Fruit fly (Drosophila melanogaster) whole organism, embryonic: ENCODE results near the gene Est-P.

ENCODE experiments used
- ATbp ChIP-seq: fragments of 200-800 bp; sonication (Bioruptor generic); optimal IDR thresholded peaks from 2 replicates; lab custom pipeline; 2017; ENCODE audit warnings: missing biosample characterization, mild to moderate bottlenecking, missing genetic modification characterization, missing genetic modification reagents
- Abd-B ChIP-seq: fragments of 200-800 bp; sonication (Bioruptor generic); optimal IDR thresholded peaks from 2 replicates; lab custom pipeline; 2018; ENCODE audit warnings: missing biosample characterization, mild to moderate bottlenecking, missing genetic modification characterization, moderate library complexity
- Adf1 ChIP-seq: fragments of 200-800 bp; sonication (Bioruptor generic); IDR thresholded peaks from 2 replicates; pipeline ENCODE4 v1.3.6; 2022; ENCODE audit warnings: missing biosample characterization, missing genetic modification characterization
- Awh ChIP-seq: fragments of 200-800 bp; sonication (Bioruptor generic); IDR thresholded peaks from 2 replicates; pipeline ENCODE4, ENCODE4 v1.3.6; 2022; ENCODE audit warnings: missing biosample characterization, missing genetic modification characterization
- CG10209 ChIP-seq: fragments of 200-800 bp; sonication (Bioruptor generic); optimal IDR thresholded peaks from 3 replicates; lab custom pipeline; 2017; ENCODE audit warnings: missing biosample characterization, mild to moderate bottlenecking, missing genetic modification characterization, missing genetic modification reagents
- CG12299 ChIP-seq: fragments of 200-800 bp; sonication (Bioruptor generic); optimal IDR thresholded peaks from 2 replicates; lab custom pipeline; 2018; ENCODE audit warnings: missing biosample characterization, mild to moderate bottlenecking, missing genetic modification characterization
- CG14667 ChIP-seq: fragments of 200-800 bp; sonication (Bioruptor generic); IDR thresholded peaks from 2 replicates; pipeline ENCODE4 v1.3.6; 2022; ENCODE audit warnings: missing biosample characterization, missing genetic modification characterization
- CG15073 ChIP-seq: fragments of 200-800 bp; sonication (Bioruptor generic); optimal IDR thresholded peaks from 2 replicates; lab custom pipeline; 2016; ENCODE audit warnings: missing biosample characterization, missing genetic modification characterization
- CG17328 ChIP-seq: fragments of 200-800 bp; sonication (Bioruptor generic); IDR thresholded peaks from 2 replicates; pipeline ENCODE4 v1.3.6; 2022; ENCODE audit warnings: missing biosample characterization, missing genetic modification characterization
- CG2678 ChIP-seq: fragments of 200-800 bp; sonication (Bioruptor generic); optimal IDR thresholded peaks from 3 replicates; lab custom pipeline; 2019; ENCODE audit warnings: missing biosample characterization, mild to moderate bottlenecking, missing genetic modification characterization, moderate library complexity
- CG33557 ChIP-seq: fragments of 200-800 bp; sonication (Bioruptor generic); optimal IDR thresholded peaks from 2 replicates; lab custom pipeline; 2019; ENCODE audit warnings: missing biosample characterization, mild to moderate bottlenecking, missing genetic modification characterization, moderate library complexity
- CG4282 ChIP-seq: fragments of 200-800 bp; sonication (Bioruptor generic); optimal IDR thresholded peaks from 2 replicates; lab custom pipeline; 2016; ENCODE audit warnings: missing biosample characterization, missing genetic modification characterization
- CG6683 ChIP-seq: fragments of 200-800 bp; sonication (Bioruptor generic); optimal IDR thresholded peaks from 2 replicates; lab custom pipeline; 2017; ENCODE audit warnings: missing biosample characterization, mild to moderate bottlenecking, missing genetic modification characterization, missing genetic modification reagents
- CG6791 ChIP-seq: fragments of 200-800 bp; sonication (Bioruptor generic); IDR thresholded peaks from 3 replicates; pipeline ENCODE4 v1.3.6; 2022; ENCODE audit warnings: missing biosample characterization, missing genetic modification characterization; ENCODE audit not compliant: partially characterized antibody
- CG9817 ChIP-seq: fragments of 200-800 bp; sonication (Bioruptor generic); optimal IDR thresholded peaks from 2 replicates; lab custom pipeline; 2018; ENCODE audit warnings: missing biosample characterization, mild to moderate bottlenecking, missing genetic modification characterization, moderate library complexity
- CG9876 ChIP-seq: fragments of 200-800 bp; sonication (Bioruptor generic); optimal IDR thresholded peaks from 2 replicates; lab custom pipeline; 2016; ENCODE audit warnings: missing biosample characterization, missing genetic modification characterization
- CTCF ChIP-seq: fragments of 200-800 bp; sonication (Bioruptor generic); optimal IDR thresholded peaks from 2 replicates; lab custom pipeline; 2017; ENCODE audit warnings: missing biosample characterization, mild to moderate bottlenecking, missing genetic modification characterization, moderate library complexity
- CoRest ChIP-seq: fragments of 200-800 bp; sonication (Bioruptor generic); optimal IDR thresholded peaks from 3 replicates; lab custom pipeline; 2018; ENCODE audit warnings: missing biosample characterization, mild to moderate bottlenecking, missing genetic modification characterization, moderate library complexity
- Dll ChIP-seq: fragments of 200-800 bp; sonication (Bioruptor generic); IDR thresholded peaks from 4 replicates; pipeline ENCODE4 v1.3.6; 2022; ENCODE audit warnings: missing biosample characterization, missing genetic modification characterization; ENCODE audit not compliant: partially characterized antibody
- E2f2 ChIP-seq: fragments of 200-800 bp; sonication (Bioruptor generic); IDR thresholded peaks from 2 replicates; pipeline ENCODE4 v1.3.6; 2022; ENCODE audit warnings: missing biosample characterization, missing genetic modification characterization
- Elba2 ChIP-seq: fragments of 200-800 bp; sonication (Bioruptor generic); optimal IDR thresholded peaks from 3 replicates; lab custom pipeline; 2016; ENCODE audit warnings: missing biosample characterization, missing genetic modification characterization
- HHEX ChIP-seq: fragments of 200-800 bp; sonication (Bioruptor generic); optimal IDR thresholded peaks from 3 replicates; lab custom pipeline; 2017; ENCODE audit warnings: missing biosample characterization, mild to moderate bottlenecking, missing genetic modification characterization, missing genetic modification reagents
- Jarid2 ChIP-seq: fragments of 200-800 bp; sonication (Bioruptor generic); optimal IDR thresholded peaks from 3 replicates; lab custom pipeline; 2017; ENCODE audit warnings: mild to moderate bottlenecking, missing biosample characterization, missing genetic modification reagents, missing genetic modification characterization
- Lpt ChIP-seq: fragments of >200 bp; optimal IDR thresholded peaks from 2 replicates; lab custom pipeline; 2018; ENCODE audit warnings: missing biosample characterization, missing genetic modification characterization
- MBD-R2 ChIP-seq: fragments of 200-800 bp; sonication (Bioruptor generic); IDR thresholded peaks from 2 replicates; pipeline ENCODE4 v1.3.6; 2022; ENCODE audit warnings: missing biosample characterization, missing genetic modification characterization
- Scr ChIP-seq: fragments of 200-800 bp; sonication (Bioruptor generic); IDR thresholded peaks from 2 replicates; pipeline ENCODE4 v1.3.6; 2022; ENCODE audit warnings: missing biosample characterization, missing genetic modification characterization; ENCODE audit not compliant: partially characterized antibody
- Side ChIP-seq: fragments of 200-800 bp; sonication (Bioruptor generic); optimal IDR thresholded peaks from 2 replicates; lab custom pipeline; 2016; ENCODE audit warnings: missing biosample characterization, missing genetic modification characterization
- Sox100B ChIP-seq: fragments of 200-800 bp; sonication (Bioruptor generic); optimal IDR thresholded peaks from 3 replicates; lab custom pipeline; 2018; ENCODE audit warnings: missing biosample characterization, mild to moderate bottlenecking, missing genetic modification characterization
- Sry-δ ChIP-seq: fragments of 200-800 bp; sonication (Bioruptor generic); optimal IDR thresholded peaks from 2 replicates; lab custom pipeline; 2016; ENCODE audit warnings: missing biosample characterization, missing genetic modification characterization
- TFAM ChIP-seq: fragments of 200-800 bp; sonication (Bioruptor generic); optimal IDR thresholded peaks from 2 replicates; lab custom pipeline; 2017; ENCODE audit warnings: missing biosample characterization, missing genetic modification characterization, inconsistent platforms
- aop ChIP-seq: fragments of 200-800 bp; sonication (Bioruptor generic); IDR thresholded peaks from 2 replicates; pipeline ENCODE4 v1.3.6; 2022; ENCODE audit warnings: missing biosample characterization, missing genetic modification characterization
- ato ChIP-seq: fragments of 200-800 bp; sonication (Bioruptor generic); IDR thresholded peaks from 2 replicates; pipeline ENCODE4 v1.3.6; 2022; ENCODE audit warnings: missing biosample characterization, missing genetic modification characterization; ENCODE audit not compliant: partially characterized antibody
- bcd ChIP-seq: fragments of 200-800 bp; sonication (Bioruptor generic); optimal IDR thresholded peaks from 2 replicates; lab custom pipeline; 2017; ENCODE audit warnings: missing biosample characterization, mild to moderate bottlenecking, missing genetic modification characterization
- dmrt99B ChIP-seq: fragments of 200-800 bp; sonication (Bioruptor generic); optimal IDR thresholded peaks from 2 replicates; lab custom pipeline; 2018; ENCODE audit warnings: missing biosample characterization, mild to moderate bottlenecking, missing genetic modification characterization, moderate library complexity
- emc ChIP-seq: fragments of 200-800 bp; sonication (Bioruptor generic); optimal IDR thresholded peaks from 2 replicates; lab custom pipeline; 2016; ENCODE audit warnings: missing biosample characterization, missing genetic modification characterization
- gem ChIP-seq: fragments of 200-800 bp; sonication (Bioruptor generic); optimal IDR thresholded peaks from 2 replicates; lab custom pipeline; 2019; ENCODE audit warnings: missing biosample characterization, mild to moderate bottlenecking, missing genetic modification characterization, moderate library complexity
- hbn ChIP-seq: fragments of 200-800 bp; sonication (Bioruptor generic); IDR thresholded peaks from 2 replicates; pipeline ENCODE4 v1.3.6; 2022; ENCODE audit warnings: missing biosample characterization, missing genetic modification characterization; ENCODE audit not compliant: partially characterized antibody
- jumu ChIP-seq: fragments of 200-800 bp; sonication (Bioruptor generic); optimal IDR thresholded peaks from 3 replicates; lab custom pipeline; 2016; ENCODE audit warnings: missing biosample characterization, missing genetic modification characterization
- kni ChIP-seq: fragments of 200-800 bp; sonication (Bioruptor generic); optimal IDR thresholded peaks from 3 replicates; lab custom pipeline; 2017; ENCODE audit warnings: mild to moderate bottlenecking, missing biosample characterization, missing genetic modification reagents, missing genetic modification characterization
- mld ChIP-seq: fragments of 200-800 bp; sonication (Bioruptor generic); IDR thresholded peaks from 3 replicates; pipeline ENCODE4 v1.3.6; 2022; ENCODE audit warnings: missing biosample characterization, missing genetic modification characterization; ENCODE audit not compliant: partially characterized antibody
- pum ChIP-seq: fragments of 200-800 bp; sonication (Bioruptor generic); optimal IDR thresholded peaks from 2 replicates; lab custom pipeline; 2016; ENCODE audit warnings: missing biosample characterization, missing genetic modification characterization
- ro ChIP-seq: fragments of 200-800 bp; sonication (Bioruptor generic); IDR thresholded peaks from 2 replicates; pipeline ENCODE4 v1.3.6; 2022; ENCODE audit warnings: missing biosample characterization, missing genetic modification characterization
- run ChIP-seq: fragments of 200-800 bp; sonication (Bioruptor generic); optimal IDR thresholded peaks from 3 replicates; lab custom pipeline; 2018; ENCODE audit warnings: missing biosample characterization, mild to moderate bottlenecking, missing genetic modification characterization
- scrt ChIP-seq: fragments of 200-800 bp; sonication (Bioruptor generic); optimal IDR thresholded peaks from 2 replicates; lab custom pipeline; 2018; ENCODE audit warnings: missing biosample characterization, mild to moderate bottlenecking, missing genetic modification characterization, moderate library complexity
- slp2 ChIP-seq: fragments of 200-800 bp; sonication (Bioruptor generic); optimal IDR thresholded peaks from 2 replicates; lab custom pipeline; 2016; ENCODE audit warnings: missing biosample characterization, missing genetic modification characterization
- sug ChIP-seq: fragments of 200-800 bp; optimal IDR thresholded peaks from 2 replicates; lab custom pipeline; 2019; ENCODE audit warnings: missing biosample characterization, mild to moderate bottlenecking, missing genetic modification characterization, moderate library complexity
- tx ChIP-seq: fragments of 200-800 bp; sonication (Bioruptor generic); optimal IDR thresholded peaks from 2 replicates; lab custom pipeline; 2016; ENCODE audit warnings: missing biosample characterization, missing genetic modification characterization
- wor ChIP-seq: fragments of 200-800 bp; sonication (Bioruptor generic); IDR thresholded peaks from 2 replicates; pipeline ENCODE4 v1.3.6; 2022; ENCODE audit warnings: missing biosample characterization, missing genetic modification characterization

Gene Est-P

dm6 chr3L:12222945-12223634 lies 32.6 kb downstream of the Est-P start (continued):
- TF ChIP-seq CG4282 (GFP tag; lab: Kevin White, UChicago): no peak
- TF ChIP-seq tx (GFP tag; lab: Kevin White, UChicago): no peak
- peak; percentile 16 for TF ChIP-seq HHEX (GFP tag; lab: Kevin White, UChicago)
- TF ChIP-seq CG15073 (GFP tag; lab: Kevin White, UChicago): no peak
- peak; percentile 28 for TF ChIP-seq CoRest (tag; lab: Kevin White, UChicago)
- no peak for TF ChIP-seq Lpt (GFP tag; lab: Kevin White, UChicago)
- no peak for TF ChIP-seq Jarid2 (GFP tag; lab: Kevin White, UChicago)
- TF ChIP-seq Awh: 0 out of 2 replicates have a peak, but pooled peaks have one; percentile 18
- peak; percentile 31; the same call in 1 of the 2 replicates for TF ChIP-seq E2f2 (GFP tag; lab: Robert Waterston, UW)
- no peak for TF ChIP-seq bcd (GFP tag; lab: Kevin White, UChicago)
- TF ChIP-seq CTCF (GFP tag; lab: Kevin White, UChicago): no peak
- TF ChIP-seq sug (tag; lab: Kevin White, UChicago): peak; percentile 12
- peak; percentile 65 for TF ChIP-seq gem (tag; lab: Kevin White, UChicago)
- peak; percentile 58 for TF ChIP-seq CG17328 (GFP tag; lab: Robert Waterston, UW)
- no peak for TF ChIP-seq Elba2 (GFP tag; lab: Kevin White, UChicago)
- TF ChIP-seq dmrt99B (tag; lab: Kevin White, UChicago): peak; percentile 45
- TF ChIP-seq pum (GFP tag; lab: Kevin White, UChicago): no peak
- no peak for TF ChIP-seq mld (GFP tag; lab: Robert Waterston, UW)
- no peak for TF ChIP-seq ro
- TF ChIP-seq ato (GFP tag; lab: Robert Waterston, UW): no peak
- TF ChIP-seq Dll: no peak
- peak; percentile 6 for TF ChIP-seq ATbp
- TF ChIP-seq emc: no peak
- no peak for TF ChIP-seq Scr
- TF ChIP-seq Sry-δ (GFP tag; lab: Kevin White, UChicago): no peak
- no peak for TF ChIP-seq Abd-B
- no peak for TF ChIP-seq jumu (GFP tag; lab: Kevin White, UChicago)
- TF ChIP-seq CG6683 (GFP tag; lab: Kevin White, UChicago): no peak
- TF ChIP-seq run (tag; lab: Kevin White, UChicago): no peak
- peak; percentile 51 for TF ChIP-seq scrt (GFP tag; lab: Kevin White, UChicago)
- TF ChIP-seq Side: no peak
- 0 out of 2 replicates have a peak, but pooled peaks have one; percentile 35 for TF ChIP-seq wor (GFP tag; lab: Robert Waterston, UW)
- no peak for TF ChIP-seq CG9876 (GFP tag; lab: Kevin White, UChicago)
- peak; percentile 33 for TF ChIP-seq Sox100B (GFP tag; lab: Kevin White, UChicago)
- no peak for TF ChIP-seq slp2
- peak; percentile 74 for TF ChIP-seq CG2678
- TF ChIP-seq MBD-R2 (GFP tag; lab: Robert Waterston, UW): no peak
- no peak for TF ChIP-seq CG9817 (tag; lab: Kevin White, UChicago)
- no peak for TF ChIP-seq kni (GFP tag; lab: Kevin White, UChicago)
- no peak for TF ChIP-seq CG6791
- no peak for TF ChIP-seq CG33557 (GFP tag; lab: Kevin White, UChicago)
- TF ChIP-seq CG10209 (GFP tag; lab: Kevin White, UChicago): peak; percentile 6
- no peak for TF ChIP-seq TFAM (GFP tag; lab: Kevin White, UChicago)
- TF ChIP-seq CG14667 (GFP tag; lab: Robert Waterston, UW): no peak
- no peak for TF ChIP-seq aop
- TF ChIP-seq CG12299: no peak
- TF ChIP-seq hbn: no peak
- TF ChIP-seq Adf1 (GFP tag; lab: Robert Waterston, UW): no peak
